Worm (Caenorhabditis elegans) whole organism, L3 larva: ENCODE data around the gene srsx-34.

Source experiments
- ZK546.5 ChIP-seq: sonication (generic microtip); optimal IDR thresholded peaks from 2 replicates; lab custom pipeline; 2017; ENCODE audit warnings: missing biosample characterization, missing genetic modification characterization
- aly-2 ChIP-seq: fragments of 150-350 bp; optimal IDR thresholded peaks from 2 replicates; lab custom pipeline; 2014; ENCODE audit warnings: missing biosample characterization, missing genetic modification characterization
- ama-1 ChIP-seq: fragments of 150-350 bp; optimal IDR thresholded peaks from 2 replicates; lab custom pipeline; 2018
- ceh-28 ChIP-seq: fragments of 150-350 bp; optimal IDR thresholded peaks from 2 replicates; lab custom pipeline; 2014; ENCODE audit warnings: missing biosample characterization, missing genetic modification reagents, missing genetic modification characterization
- ceh-82 ChIP-seq: fragments of 150-350 bp; optimal IDR thresholded peaks from 2 replicates; lab custom pipeline; 2014; ENCODE audit warnings: missing biosample characterization, missing genetic modification characterization
- ceh-9 ChIP-seq: sonication (generic microtip); optimal IDR thresholded peaks from 2 replicates; lab custom pipeline; 2018; ENCODE audit warnings: missing biosample characterization, missing genetic modification characterization
- daf-12 ChIP-seq: fragments of 150-350 bp; optimal IDR thresholded peaks from 2 replicates; lab custom pipeline; 2014; ENCODE audit warnings: missing biosample characterization, missing genetic modification reagents, missing genetic modification characterization
- egl-27 ChIP-seq: sonication (generic microtip); optimal IDR thresholded peaks from 4 replicates; lab custom pipeline; 2017; ENCODE audit warnings: missing biosample characterization, missing genetic modification reagents, missing genetic modification characterization
- elt-2 ChIP-seq: sonication (generic microtip); optimal IDR thresholded peaks from 2 replicates; lab custom pipeline; 2016; ENCODE audit warnings: missing genetic modification reagents, mild to moderate bottlenecking, missing genetic modification characterization, missing compliant biosample characterization
- elt-3 ChIP-seq, 3 experiments: fragments of 150-350 bp in 1 of 3; sonication (generic microtip) in 2 of 3; optimal IDR thresholded peaks; 2 replicates in 2 of 3; 4 replicates in 1 of 3; lab custom pipeline; 2014 to 2017; ENCODE audit warnings: missing biosample characterization in 3 of 3, missing genetic modification characterization in 3 of 3
- eor-1 ChIP-seq, 2 experiments: fragments of 150-350 bp; optimal IDR thresholded peaks; 2 replicates each; lab custom pipeline; 2014 to 2018; ENCODE audit warnings: missing biosample characterization in 2 of 2, missing genetic modification characterization in 2 of 2
- fkh-10 ChIP-seq: sonication (generic microtip); optimal IDR thresholded peaks from 2 replicates; lab custom pipeline; 2017; ENCODE audit warnings: missing biosample characterization, missing genetic modification reagents, missing genetic modification characterization
- fkh-2 ChIP-seq: fragments of 150-350 bp; optimal IDR thresholded peaks from 2 replicates; lab custom pipeline; 2014; ENCODE audit warnings: missing biosample characterization, missing genetic modification reagents, missing genetic modification characterization
- fos-1 ChIP-seq: fragments of 150-350 bp; optimal IDR thresholded peaks from 2 replicates; lab custom pipeline; 2014; ENCODE audit warnings: missing biosample characterization, missing genetic modification characterization
- hmg-11 ChIP-seq: sonication (generic microtip); optimal IDR thresholded peaks from 2 replicates; lab custom pipeline; 2016; ENCODE audit warnings: missing genetic modification characterization, missing compliant biosample characterization
- lin-15B ChIP-seq: fragments of 150-350 bp; optimal IDR thresholded peaks from 2 replicates; lab custom pipeline; 2014; ENCODE audit warnings: missing biosample characterization, missing genetic modification characterization
- lsy-12 ChIP-seq: sonication (generic microtip); optimal IDR thresholded peaks from 2 replicates; lab custom pipeline; 2016; ENCODE audit warnings: mild to moderate bottlenecking, missing genetic modification characterization, missing compliant biosample characterization
- mdl-1 ChIP-seq: fragments of 150-350 bp; optimal IDR thresholded peaks from 2 replicates; lab custom pipeline; 2014; ENCODE audit warnings: missing biosample characterization, missing genetic modification characterization
- mml-1 ChIP-seq: fragments of 150-350 bp; sonication (generic microtip); optimal IDR thresholded peaks from 3 replicates; lab custom pipeline; 2014; ENCODE audit warnings: missing biosample characterization, missing genetic modification characterization
- nfya-1 ChIP-seq: sonication (generic microtip); optimal IDR thresholded peaks from 2 replicates; lab custom pipeline; 2017; ENCODE audit warnings: missing genetic modification characterization, mild to moderate bottlenecking, missing compliant biosample characterization, antibody characterized with exemption, moderate library complexity; ENCODE audit not compliant: insufficient read depth
- nhr-11 ChIP-seq: fragments of 150-350 bp; optimal IDR thresholded peaks from 2 replicates; lab custom pipeline; 2014; ENCODE audit warnings: missing biosample characterization, missing genetic modification characterization
- nhr-12 ChIP-seq: fragments of 150-350 bp; optimal IDR thresholded peaks from 2 replicates; lab custom pipeline; 2014; ENCODE audit warnings: missing biosample characterization, missing genetic modification characterization
- nhr-23 ChIP-seq: fragments of 150-350 bp; optimal IDR thresholded peaks from 2 replicates; lab custom pipeline; 2014; ENCODE audit warnings: missing biosample characterization, missing genetic modification reagents, missing genetic modification characterization
- nhr-43 ChIP-seq: sonication (generic microtip); optimal IDR thresholded peaks from 2 replicates; lab custom pipeline; 2016; ENCODE audit warnings: mild to moderate bottlenecking, missing genetic modification characterization, missing compliant biosample characterization; ENCODE audit not compliant: poor library complexity, severe bottlenecking
- nhr-67 ChIP-seq: fragments of 150-350 bp; optimal IDR thresholded peaks from 2 replicates; lab custom pipeline; 2014; ENCODE audit warnings: missing biosample characterization, missing genetic modification characterization
- nhr-76 ChIP-seq: fragments of 150-350 bp; sonication (generic microtip); optimal IDR thresholded peaks from 5 replicates; lab custom pipeline; 2014; ENCODE audit warnings: missing biosample characterization, missing genetic modification characterization
- nhr-77 ChIP-seq: fragments of 150-350 bp; optimal IDR thresholded peaks from 2 replicates; lab custom pipeline; 2014; ENCODE audit warnings: missing biosample characterization, missing genetic modification characterization
- pqm-1 ChIP-seq: fragments of 150-350 bp; optimal IDR thresholded peaks from 2 replicates; lab custom pipeline; 2017; ENCODE audit warnings: missing biosample characterization, missing genetic modification characterization, inconsistent platforms
- sea-2 ChIP-seq: fragments of 150-350 bp; sonication (generic microtip); optimal IDR thresholded peaks from 4 replicates; lab custom pipeline; 2014; ENCODE audit warnings: missing biosample characterization, missing genetic modification reagents, missing genetic modification characterization
- skn-1 ChIP-seq: fragments of 150-350 bp; optimal IDR thresholded peaks from 2 replicates; lab custom pipeline; 2014; ENCODE audit warnings: missing biosample characterization, missing genetic modification characterization
- unc-39 ChIP-seq: sonication (generic microtip); optimal IDR thresholded peaks from 4 replicates; lab custom pipeline; 2017; ENCODE audit warnings: missing biosample characterization, missing genetic modification characterization
- zag-1 ChIP-seq: fragments of 150-350 bp; optimal IDR thresholded peaks from 2 replicates; lab custom pipeline; 2014; ENCODE audit warnings: missing biosample characterization, missing genetic modification characterization
- ztf-11 ChIP-seq: fragments of 150-350 bp; optimal IDR thresholded peaks from 2 replicates; lab custom pipeline; 2014; ENCODE audit warnings: missing biosample characterization, missing genetic modification characterization
- ztf-4 ChIP-seq: fragments of 150-350 bp; optimal IDR thresholded peaks from 2 replicates; lab custom pipeline; 2014; ENCODE audit warnings: missing biosample characterization, missing genetic modification characterization

The srsx-34 gene

DNA sequence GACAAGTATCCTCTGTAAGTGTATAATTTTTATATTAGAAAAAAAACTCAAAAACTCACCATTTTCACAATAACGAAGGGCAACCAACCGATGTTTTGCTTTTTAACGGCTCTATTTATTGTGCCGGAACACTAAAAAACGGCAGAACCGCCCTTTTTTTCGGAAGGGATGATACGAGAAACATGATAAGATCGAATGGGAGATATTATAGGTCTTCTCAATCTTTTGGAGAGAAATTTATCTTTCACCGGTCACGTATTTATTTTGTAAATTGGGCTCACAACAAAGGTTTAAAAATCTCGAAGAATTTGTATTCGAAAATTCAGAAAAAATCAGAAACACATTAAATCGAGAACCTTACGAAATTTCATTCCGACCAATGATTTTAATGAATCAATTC lies 19.0 kb downstream of the srsx-34 start, which contains the start of gene swm-1:
Gene swm-1, minus strand, starts transcription at position 101 of the 400 bp plus-strand sequence.
- TF ChIP-seq ztf-11 (tag; lab: Kevin White, UChicago) (no peak), hmg-11 (tag; lab: Kevin White, UChicago) (no peak)

ce11 chrV:9055644-9056043 lies 19.9 kb downstream of the srsx-34 start:
- peak; percentile 47 for TF ChIP-seq nhr-11 (tag; lab: Kevin White, UChicago)
- TF ChIP-seq mml-1 (tag; lab: Kevin White, UChicago): no peak

- TF ChIP-seq mml-1 (tag; lab: Kevin White, UChicago) (no peak), eor-1 (tag; optimal IDR thresholded peaks at IDR 0.05; lab: Kevin White, UChicago) (no peak)
Observed at ce11 chrV:9056253-9056652, 20.5 kb downstream of the srsx-34 start, which contains the start of gene C25E10.10. Gene C25E10.10, minus strand, starts transcription at chrV:9056353.

DNA sequence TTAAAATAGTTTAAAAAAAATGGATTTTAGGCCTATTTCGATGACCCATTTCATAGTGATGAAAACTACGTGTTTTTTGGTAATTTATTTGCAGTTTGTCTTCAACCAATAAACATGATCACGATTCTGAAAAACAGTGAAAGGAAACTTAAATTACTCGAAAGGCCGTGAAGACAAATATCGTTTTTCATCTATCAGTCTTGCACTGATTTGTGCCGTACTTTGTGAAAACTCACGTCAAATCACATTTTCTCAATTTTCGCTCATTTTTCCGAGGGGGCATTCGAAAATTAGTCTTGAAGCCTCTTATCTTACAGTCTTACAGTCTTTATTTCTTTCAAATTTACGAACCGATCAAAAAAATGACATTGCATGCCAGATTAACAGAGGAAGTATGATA lies 22.8 kb downstream of the srsx-34 start, which contains the start of gene C25E10.11:
Gene C25E10.11, minus strand, starts transcription at position 101 of the 400 bp plus-strand sequence.
- TF ChIP-seq pqm-1 (tag; lab: Kevin White, UChicago) (no peak), zag-1 (no peak), nhr-11 (tag; lab: Kevin White, UChicago) (no peak), sea-2 (GFP tag; lab: Kevin White, UChicago) (no peak), mdl-1 (no peak), unc-39 (no peak), ceh-28 (tag; lab: Kevin White, UChicago) (no peak), ztf-4 (tag; lab: Kevin White, UChicago) (no peak), fkh-2 (no peak), hmg-11 (tag; lab: Kevin White, UChicago) (no peak), nhr-67 (tag; lab: Kevin White, UChicago) (no peak), nhr-77 (tag; lab: Kevin White, UChicago) (no peak), elt-3 (tag; optimal IDR thresholded peaks at IDR 0.05; lab: Kevin White, UChicago) (no peak), lsy-12 (no peak), elt-2 (no peak)

DNA sequence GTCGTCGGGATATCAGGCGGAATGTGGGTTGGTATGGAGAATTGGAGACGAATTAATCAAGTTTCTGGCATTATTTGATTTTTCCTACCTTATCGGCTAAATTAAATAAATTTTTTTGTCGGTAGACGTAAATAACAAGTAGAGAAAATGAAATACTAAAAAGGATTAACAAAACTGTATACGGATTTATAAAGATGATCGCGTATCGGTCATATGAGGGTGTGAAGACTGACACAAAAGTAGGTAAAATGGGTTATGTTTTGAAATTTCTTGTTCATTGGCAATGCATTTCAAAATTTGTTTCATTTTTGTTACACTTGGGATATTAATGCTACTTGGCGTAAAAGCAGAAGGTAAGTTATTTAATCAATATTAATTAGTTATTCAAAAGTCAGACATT lies 23.7 kb downstream of the srsx-34 start, which contains the start of the genes C25E10.16 and C25E10.13:
Gene C25E10.16, minus strand, starts transcription at position 101 of the 400 bp plus-strand sequence.
Gene C25E10.13, plus strand, starts transcription at position 256 of the 400 bp plus-strand sequence.
- TF ChIP-seq ceh-9 (tag; lab: Kevin White, UChicago) (no peak), fos-1 (tag; lab: Kevin White, UChicago) (no peak), daf-12 (no peak), skn-1 (no peak), sea-2 (GFP tag; lab: Kevin White, UChicago) (no peak), ceh-82 (tag; lab: Kevin White, UChicago) (no peak), aly-2 (tag; lab: Kevin White, UChicago) (no peak), ZK546.5 (tag; lab: Kevin White, UChicago) (no peak), nhr-76 (tag; lab: Kevin White, UChicago) (no peak), nhr-12 (tag; lab: Kevin White, UChicago) (no peak), fkh-10 (no peak), nfya-1 (tag; lab: Kevin White, UChicago) (no peak), ztf-11 (tag; lab: Kevin White, UChicago) (no peak)

DNA sequence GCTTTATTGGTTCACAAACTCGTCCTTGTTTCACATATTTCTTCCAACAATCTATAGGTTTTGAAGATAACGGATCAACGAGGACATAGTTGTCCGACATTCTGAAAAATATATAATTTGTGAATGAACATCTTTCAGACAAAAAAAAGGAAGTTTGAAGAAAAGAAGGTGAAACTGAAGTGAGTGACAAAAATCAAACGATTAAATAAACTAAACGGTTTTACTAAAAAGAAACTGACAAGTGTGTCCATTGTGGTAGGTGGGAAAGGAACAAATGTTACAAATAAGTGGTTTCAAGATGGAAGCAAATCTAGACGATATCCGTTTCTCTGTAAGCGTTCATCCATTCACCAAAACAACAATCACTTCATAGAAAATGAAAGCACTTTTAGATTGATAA lies 26.6 kb downstream of the srsx-34 start, which contains the start of gene C25E10.12:
Gene C25E10.12, minus strand, starts transcription at position 101 of the 400 bp plus-strand sequence.
- TF ChIP-seq lin-15B (tag; lab: Kevin White, UChicago) (no peak), egl-27 (tag; lab: Kevin White, UChicago) (no peak), nfya-1 (tag; lab: Kevin White, UChicago) (no peak), skn-1 (no peak), unc-39 (no peak), elt-2 (no peak)

DNA sequence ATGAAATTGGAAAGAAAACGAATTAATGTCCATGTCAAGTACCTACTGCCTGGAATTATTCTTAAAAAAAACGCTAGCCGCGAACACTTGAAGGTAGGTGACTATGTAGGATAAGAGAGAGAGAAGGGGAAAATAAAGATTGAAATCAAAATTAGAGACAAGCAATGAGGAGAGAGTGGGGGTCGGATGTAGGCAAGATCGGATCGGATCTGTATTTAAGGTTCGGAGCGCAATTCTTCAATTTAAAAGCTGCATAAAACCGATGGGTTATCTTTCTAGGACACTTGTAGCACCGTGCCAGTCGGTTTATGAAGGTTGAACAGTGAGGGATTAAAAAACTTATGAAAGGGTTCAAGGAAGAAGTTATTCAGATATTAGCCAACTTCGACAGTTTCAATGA lies 27.3 kb downstream of the srsx-34 start:
- no peak for TF ChIP-seq ceh-9 (tag; lab: Kevin White, UChicago)
- no peak for TF ChIP-seq nhr-43 (tag; lab: Kevin White, UChicago)
- peak; percentile 32 for TF ChIP-seq nhr-23
- no peak for TF ChIP-seq unc-39
- TF ChIP-seq ceh-28 (tag; lab: Kevin White, UChicago): no peak
- TF ChIP-seq ceh-82 (tag; lab: Kevin White, UChicago): no peak
- TF ChIP-seq fos-1 (tag; lab: Kevin White, UChicago): no peak
- no peak for TF ChIP-seq ama-1 (lab: Kevin White, UChicago)
